Worm (Caenorhabditis elegans) whole organism, L1 larva: Measurements from ENCODE around the gene F32H5.1.

Experiments
- efl-3 ChIP-seq: fragments of 200-800 bp; sonication (Bioruptor generic); optimal IDR thresholded peaks from 2 replicates; lab custom pipeline; 2018; ENCODE audit warnings: mild to moderate bottlenecking, missing genetic modification characterization, missing compliant biosample characterization
- fkh-4 ChIP-seq: sonication (generic microtip); optimal IDR thresholded peaks from 2 replicates; lab custom pipeline; 2016; ENCODE audit warnings: missing compliant biosample characterization, missing genetic modification characterization, borderline replicate concordance
- grh-1 ChIP-seq: fragments of 200-800 bp; sonication (Bioruptor generic); IDR thresholded peaks from 2 replicates; pipeline ENCODE4 v1.3.6; 2022; ENCODE audit warnings: missing genetic modification reagents, missing genetic modification characterization, missing compliant biosample characterization
- sptf-1 ChIP-seq: fragments of 150-350 bp; optimal IDR thresholded peaks from 2 replicates; lab custom pipeline; 2014; ENCODE audit warnings: missing biosample characterization, missing genetic modification characterization

ce11 chrV:13393333-13393803, 35.5 kb upstream of the F32H5.1 start:
- no peak for TF ChIP-seq fkh-4
- no peak for TF ChIP-seq efl-3 (GFP tag; lab: Kevin White, UChicago)
- TF ChIP-seq sptf-1: no peak
- no peak for TF ChIP-seq grh-1 (GFP tag; lab: Robert Waterston, UW)
